Worm (Caenorhabditis elegans): ENCODE data around the gene thn-1.
A peak's percentile ranks its signal among the peaks of the same experiment; 100 is the strongest.

Gene thn-1

DNA sequence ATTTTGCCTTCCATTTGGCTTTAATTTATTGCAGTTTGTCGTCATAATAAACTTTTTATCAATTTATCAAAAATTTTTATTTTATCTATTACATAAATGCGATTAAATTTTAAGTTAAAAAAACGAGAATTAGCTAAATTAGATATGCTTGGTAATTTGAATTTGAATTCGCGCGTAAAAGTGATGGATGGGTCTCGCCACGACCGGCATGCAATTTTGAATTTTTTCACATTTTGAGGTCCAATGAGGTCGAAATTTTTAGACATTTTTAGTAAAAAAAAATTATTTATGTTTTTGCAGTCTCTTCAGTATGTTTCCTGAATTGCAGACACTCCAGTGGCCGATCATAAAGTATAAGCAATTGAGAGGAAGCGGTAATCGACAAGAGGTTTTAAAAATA is 28.7 kb downstream of the thn-1 start, which contains the start of gene dsb-1:
Gene dsb-1, plus strand, starts transcription at position 301 of the 400 bp plus-strand sequence.
- no peak for TF ChIP-seq nhr-237 (tag; optimal IDR thresholded peaks at IDR 0.05)
- no peak for TF ChIP-seq sem-2 (GFP tag; optimal IDR thresholded peaks at IDR 0.05)
- TF ChIP-seq pha-4 (tag; optimal IDR thresholded peaks at IDR 0.05) = no peak
- TF ChIP-seq ceh-83 (GFP tag; optimal IDR thresholded peaks at IDR 0.05) = no peak
- TF ChIP-seq drap-1 (GFP tag; optimal IDR thresholded peaks at IDR 0.05) = no peak
- TF ChIP-seq ham-2 (GFP tag; optimal IDR thresholded peaks at IDR 0.05) = no peak
- no peak for TF ChIP-seq nhr-28 (tag; optimal IDR thresholded peaks at IDR 0.05)
- no peak for TF ChIP-seq zip-8 (tag; optimal IDR thresholded peaks at IDR 0.05)
- TF ChIP-seq snpc-4 (tag; optimal IDR thresholded peaks at IDR 0.05) = no peak
- TF ChIP-seq ces-1 (GFP tag; optimal IDR thresholded peaks at IDR 0.05) = no peak
- TF ChIP-seq ceh-43 (GFP tag; optimal IDR thresholded peaks at IDR 0.05) = no peak

DNA sequence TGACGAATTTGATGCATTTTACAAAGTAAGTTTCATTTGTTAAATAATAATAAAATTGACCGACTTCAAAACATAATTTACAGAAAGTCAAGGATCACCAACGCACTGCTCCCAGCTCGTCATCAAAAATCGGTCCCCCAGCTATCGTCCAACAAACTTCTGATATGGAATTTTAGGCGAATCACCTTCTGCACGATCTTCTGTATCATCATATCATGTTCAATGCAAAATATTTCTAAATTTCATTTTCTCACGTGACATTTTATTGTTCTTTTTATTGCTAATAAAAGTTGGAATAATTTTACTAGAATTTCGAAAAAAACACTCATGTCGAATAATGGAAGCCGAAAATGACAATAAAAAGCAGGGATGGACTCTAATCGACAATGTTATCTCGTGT is 30.3 kb downstream of the thn-1 start, which contains the start of gene acl-13:
Gene acl-13, plus strand, starts transcription at position 301 of the 400 bp plus-strand sequence.
- TF ChIP-seq unc-120 (tag; optimal IDR thresholded peaks at IDR 0.05; ENCODE audit: poor library complexity, severe bottlenecking) (no peak), unc-39 (tag; optimal IDR thresholded peaks at IDR 0.05) (no peak), bed-3 (GFP tag; optimal IDR thresholded peaks at IDR 0.05) (no peak), nhr-237 (tag; optimal IDR thresholded peaks at IDR 0.05) (no peak), sem-2 (GFP tag; optimal IDR thresholded peaks at IDR 0.05) (no peak), elt-1 (tag; optimal IDR thresholded peaks at IDR 0.05; ENCODE audit: borderline replicate concordance, insufficient read depth) (no peak), lin-32 (GFP tag; optimal IDR thresholded peaks at IDR 0.05) (no peak), zip-8 (tag; optimal IDR thresholded peaks at IDR 0.05) (no peak), ztf-11 (tag; optimal IDR thresholded peaks at IDR 0.05) (no peak), unc-62 (GFP tag; optimal IDR thresholded peaks at IDR 0.05) (no peak), lsy-2 (tag; optimal IDR thresholded peaks at IDR 0.05) (no peak), mab-5 (tag; optimal IDR thresholded peaks at IDR 0.05) (no peak), M03D4.4 (tag; optimal IDR thresholded peaks at IDR 0.05) (no peak), lin-13 (tag; optimal IDR thresholded peaks at IDR 0.05) (no peak)

DNA sequence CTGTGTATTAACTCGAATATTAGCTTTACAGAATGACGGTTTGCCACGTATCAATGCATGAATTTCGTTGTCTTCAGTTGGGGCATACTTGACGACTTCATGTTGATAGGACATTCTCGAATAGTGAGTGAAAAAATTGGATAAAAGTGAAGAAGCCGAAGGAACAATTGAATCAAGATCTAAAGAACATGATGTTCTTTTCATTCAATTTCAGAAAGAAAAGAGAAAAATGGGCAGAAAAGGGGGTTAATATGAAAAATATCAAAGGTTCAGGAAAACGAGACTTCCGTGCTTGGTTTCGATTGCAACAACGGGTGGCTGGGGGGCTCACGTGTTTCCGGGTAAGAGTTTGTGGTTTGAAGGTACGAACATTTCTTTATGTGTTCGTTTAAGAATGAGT is 34.7 kb downstream of the thn-1 start:
- TF ChIP-seq unc-62 (GFP tag; optimal IDR thresholded peaks at IDR 0.05) = no peak
- TF ChIP-seq tbx-8 (GFP tag; optimal IDR thresholded peaks at IDR 0.05) = no peak
- TF ChIP-seq sptf-1 (tag; optimal IDR thresholded peaks at IDR 0.05) = no peak
- no peak for TF ChIP-seq ceh-43 (GFP tag; optimal IDR thresholded peaks at IDR 0.05)
- no peak for TF ChIP-seq M03D4.4 (tag; optimal IDR thresholded peaks at IDR 0.05)
- TF ChIP-seq snpc-4 (tag; optimal IDR thresholded peaks at IDR 0.05) = no peak
- TF ChIP-seq pha-4 (tag; optimal IDR thresholded peaks at IDR 0.05) = no peak
- TF ChIP-seq mab-5 (tag; optimal IDR thresholded peaks at IDR 0.05) = no peak
- TF ChIP-seq ces-1 (GFP tag; optimal IDR thresholded peaks at IDR 0.05) = no peak

DNA sequence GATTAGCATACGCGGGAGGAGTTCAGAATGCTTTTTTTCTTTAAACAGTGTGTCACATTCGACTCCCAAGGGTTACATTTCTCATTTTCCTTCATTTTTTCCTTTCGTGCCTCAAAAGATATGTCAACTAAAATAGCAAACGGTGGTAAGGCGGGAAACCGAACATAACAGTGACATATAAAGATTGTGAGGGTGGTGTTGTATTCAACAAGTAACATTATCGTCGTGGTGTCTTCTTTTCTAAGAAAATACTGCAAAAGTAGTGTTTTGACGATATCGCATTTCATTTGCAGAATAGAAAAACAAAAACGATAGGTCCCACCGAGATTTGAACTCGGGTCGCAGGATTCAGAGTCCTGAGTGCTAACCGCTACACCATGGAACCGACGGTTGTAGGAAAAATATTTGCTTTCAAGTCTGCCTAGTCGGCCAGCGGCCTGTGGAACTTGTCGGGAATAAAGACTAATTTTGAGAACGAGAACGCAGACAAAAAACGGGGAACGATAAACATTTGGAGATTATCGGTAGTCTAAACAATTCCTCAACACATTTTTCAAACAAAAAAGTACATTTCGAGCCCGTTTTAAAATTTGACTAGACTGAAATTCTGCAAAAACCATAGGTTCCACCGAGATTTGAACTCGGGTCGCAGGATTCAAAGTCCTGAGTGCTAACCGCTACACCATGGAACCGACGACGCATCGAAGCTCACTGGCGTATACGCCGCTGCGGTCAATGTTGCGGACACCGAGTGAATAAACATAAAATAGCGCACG is 36.9 kb downstream of the thn-1 start:
- TF ChIP-seq nhr-237 (tag; optimal IDR thresholded peaks at IDR 0.05) = no peak
- TF ChIP-seq mab-5 (tag; optimal IDR thresholded peaks at IDR 0.05) = no peak
- no peak for TF ChIP-seq nhr-28 (tag; optimal IDR thresholded peaks at IDR 0.05)
- no peak for TF ChIP-seq ztf-11 (tag; optimal IDR thresholded peaks at IDR 0.05)
- peak; percentile 52 for TF ChIP-seq sptf-1 (tag; optimal IDR thresholded peaks at IDR 0.05)
- TF ChIP-seq ham-2 (GFP tag; optimal IDR thresholded peaks at IDR 0.05) = peak; percentile 48
- TF ChIP-seq ceh-43 (GFP tag; optimal IDR thresholded peaks at IDR 0.05) = no peak
- TF ChIP-seq unc-120 (tag; optimal IDR thresholded peaks at IDR 0.05; ENCODE audit: poor library complexity, severe bottlenecking) = no peak
- peak; percentile 34 for TF ChIP-seq ceh-83 (GFP tag; optimal IDR thresholded peaks at IDR 0.05)
- no peak for TF ChIP-seq nhr-76 (tag; optimal IDR thresholded peaks at IDR 0.05)
- TF ChIP-seq lin-32 (GFP tag; optimal IDR thresholded peaks at IDR 0.05) = peak; percentile 63
- TF ChIP-seq ces-1 (GFP tag; optimal IDR thresholded peaks at IDR 0.05) = no peak
- TF ChIP-seq M03D4.4 (tag; optimal IDR thresholded peaks at IDR 0.05) = peak; percentile 32
- TF ChIP-seq cnd-1 (tag; optimal IDR thresholded peaks at IDR 0.05) = peak; percentile 35
- TF ChIP-seq mls-2 (tag; optimal IDR thresholded peaks at IDR 0.05) = no peak
- no peak for TF ChIP-seq bed-3 (GFP tag; optimal IDR thresholded peaks at IDR 0.05)

DNA sequence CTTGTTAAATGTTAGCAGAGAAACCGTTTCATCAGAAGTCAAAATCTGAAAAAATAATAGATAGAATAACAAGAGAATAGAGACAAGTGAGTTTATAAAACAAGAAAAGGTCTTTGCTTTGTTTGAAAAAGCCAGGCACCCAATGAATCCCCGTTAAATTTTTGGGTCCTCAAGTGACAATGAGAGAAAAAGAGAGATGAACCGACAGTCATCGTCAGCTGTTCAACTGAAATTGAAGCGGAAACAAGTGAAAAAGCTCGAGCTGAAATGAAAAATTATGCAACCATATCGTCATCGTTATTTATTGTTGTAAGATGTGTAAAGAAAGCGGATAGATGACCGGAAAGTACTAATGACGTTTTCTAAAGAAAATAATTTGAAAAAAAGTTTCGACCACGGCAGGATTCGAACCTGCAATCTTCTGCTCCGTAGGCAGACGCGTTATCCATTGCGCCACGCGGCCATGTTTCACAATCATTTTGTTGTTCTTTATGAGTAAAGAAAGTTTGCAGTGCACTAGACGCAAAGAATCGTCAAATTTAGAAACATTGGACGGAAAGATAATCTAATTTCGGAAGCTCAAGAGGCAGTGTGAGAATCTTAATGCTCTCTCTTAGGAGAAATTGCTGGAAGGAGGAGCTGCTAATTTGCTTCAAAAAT is 37.8 kb downstream of the thn-1 start, which contains the start of gene F08G5.3:
Gene F08G5.3, minus strand, starts transcription at position 51 of the 660 bp plus-strand sequence.
- no peak for TF ChIP-seq zip-8 (tag; optimal IDR thresholded peaks at IDR 0.05)
- no peak for TF ChIP-seq bed-3 (GFP tag; optimal IDR thresholded peaks at IDR 0.05)
- TF ChIP-seq elt-3 (tag; optimal IDR thresholded peaks at IDR 0.05) = no peak
- TF ChIP-seq mab-5 (tag; optimal IDR thresholded peaks at IDR 0.05) = no peak
- TF ChIP-seq flh-1 (GFP tag; optimal IDR thresholded peaks at IDR 0.05) = no peak
- TF ChIP-seq drap-1 (GFP tag; optimal IDR thresholded peaks at IDR 0.05) = peak; percentile 4
- peak; percentile 44 for TF ChIP-seq hlh-1 (tag; optimal IDR thresholded peaks at IDR 0.05)
- TF ChIP-seq mls-2 (tag; optimal IDR thresholded peaks at IDR 0.05) = no peak
- TF ChIP-seq pha-4 (tag; optimal IDR thresholded peaks at IDR 0.05) = no peak
- no peak for TF ChIP-seq ham-2 (GFP tag; optimal IDR thresholded peaks at IDR 0.05)
- TF ChIP-seq ceh-43 (GFP tag; optimal IDR thresholded peaks at IDR 0.05) = no peak
- TF ChIP-seq sptf-1 (tag; optimal IDR thresholded peaks at IDR 0.05) = peak; percentile 31
- TF ChIP-seq elt-1 (tag; optimal IDR thresholded peaks at IDR 0.05; ENCODE audit: borderline replicate concordance, insufficient read depth) = no peak
- TF ChIP-seq nhr-76 (tag; optimal IDR thresholded peaks at IDR 0.05) = no peak
- TF ChIP-seq nhr-12 (tag; optimal IDR thresholded peaks at IDR 0.05) = no peak
- peak; percentile 39 for TF ChIP-seq unc-120 (tag; optimal IDR thresholded peaks at IDR 0.05; ENCODE audit: poor library complexity, severe bottlenecking)
- no peak for TF ChIP-seq nhr-28 (tag; optimal IDR thresholded peaks at IDR 0.05)
- TF ChIP-seq ceh-39 (tag; optimal IDR thresholded peaks at IDR 0.05) = no peak
- no peak for TF ChIP-seq snpc-4 (tag; optimal IDR thresholded peaks at IDR 0.05)
- TF ChIP-seq nhr-237 (tag; optimal IDR thresholded peaks at IDR 0.05) = no peak
- TF ChIP-seq ztf-11 (tag; optimal IDR thresholded peaks at IDR 0.05) = no peak
- peak; percentile 70 for TF ChIP-seq ces-1 (GFP tag; optimal IDR thresholded peaks at IDR 0.05)
- no peak for TF ChIP-seq lin-32 (GFP tag; optimal IDR thresholded peaks at IDR 0.05)
